Fruit fly (Drosophila melanogaster) ovary, adult (tissue): Measurements from ENCODE around the gene CG34256.

Experiments
- CG17801 ChIP-seq: fragments of 200-800 bp; optimal IDR thresholded peaks from 2 replicates; lab custom pipeline; 2019; ENCODE audit warnings: missing biosample characterization, mild to moderate bottlenecking, missing genetic modification characterization, moderate library complexity; ENCODE audit not compliant: partially characterized antibody

Gene CG34256

DNA sequence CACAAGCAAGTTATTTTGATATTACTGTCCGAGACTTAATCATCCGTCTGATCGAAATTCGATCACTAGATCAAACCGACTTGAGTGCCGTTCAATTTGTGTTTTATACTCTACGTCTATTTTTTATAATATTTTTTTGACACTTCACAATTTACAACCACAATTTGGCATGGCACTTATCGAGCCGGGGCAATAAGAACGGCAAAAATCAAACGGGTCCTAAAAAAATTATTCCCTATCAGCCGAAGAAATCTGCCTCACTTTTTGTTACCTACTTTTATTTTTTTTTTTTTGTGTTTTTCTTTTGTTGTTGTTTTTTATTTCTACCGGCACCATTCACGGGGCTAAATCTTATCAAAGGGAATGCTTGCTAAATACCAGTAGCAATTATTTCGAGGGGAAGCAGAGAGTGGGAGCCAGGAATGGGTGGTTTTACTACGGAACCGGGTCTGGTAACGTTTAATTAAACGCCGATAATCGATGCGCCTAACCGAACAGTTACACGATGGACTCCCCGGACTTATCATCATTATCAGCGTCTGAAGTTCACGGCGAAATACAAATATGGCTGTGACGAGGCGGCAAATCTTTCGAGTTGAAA is 25.9 kb upstream of the CG34256 start:
- TF ChIP-seq CG17801: no peak

DNA sequence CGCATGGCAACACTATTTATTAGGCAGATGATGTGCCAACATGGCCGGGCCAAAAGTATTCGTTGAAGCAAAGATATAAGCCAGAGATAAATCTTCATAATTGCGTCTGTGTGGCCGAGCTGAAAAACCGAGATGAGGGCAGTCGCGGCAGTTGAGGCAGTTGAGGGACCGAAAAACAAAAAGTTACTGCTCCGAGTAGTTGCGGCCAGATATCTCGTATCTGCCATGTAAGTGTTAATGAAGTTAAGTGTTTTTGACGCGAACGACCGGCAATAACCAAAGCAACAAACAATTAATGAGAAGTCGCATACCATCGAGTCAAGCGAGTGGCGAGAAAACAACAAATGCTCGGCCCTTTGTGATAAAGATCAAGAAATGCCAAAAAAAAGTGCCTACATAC is 25.2 kb upstream of the CG34256 start:
- TF ChIP-seq CG17801: no peak

DNA sequence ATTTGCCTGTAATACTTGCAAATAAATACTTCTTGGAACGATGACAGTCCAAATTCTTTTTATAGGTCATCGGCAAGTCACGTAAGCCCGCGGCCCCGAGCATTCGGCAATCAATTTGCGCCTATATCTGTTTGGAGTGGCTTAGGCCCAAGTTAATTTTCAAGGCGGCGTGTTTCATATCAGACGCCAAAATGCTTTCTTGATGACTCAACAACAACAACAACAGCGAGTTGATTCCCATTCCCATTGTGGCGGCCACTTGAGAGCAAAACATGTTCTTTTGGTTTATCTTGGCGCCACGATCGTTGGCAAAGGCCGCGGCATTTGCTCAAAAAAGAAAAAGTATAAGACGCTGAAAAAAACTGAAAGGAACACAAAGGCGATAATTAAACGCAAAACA is 24.5 kb upstream of the CG34256 start:
- TF ChIP-seq CG17801: no peak

DNA sequence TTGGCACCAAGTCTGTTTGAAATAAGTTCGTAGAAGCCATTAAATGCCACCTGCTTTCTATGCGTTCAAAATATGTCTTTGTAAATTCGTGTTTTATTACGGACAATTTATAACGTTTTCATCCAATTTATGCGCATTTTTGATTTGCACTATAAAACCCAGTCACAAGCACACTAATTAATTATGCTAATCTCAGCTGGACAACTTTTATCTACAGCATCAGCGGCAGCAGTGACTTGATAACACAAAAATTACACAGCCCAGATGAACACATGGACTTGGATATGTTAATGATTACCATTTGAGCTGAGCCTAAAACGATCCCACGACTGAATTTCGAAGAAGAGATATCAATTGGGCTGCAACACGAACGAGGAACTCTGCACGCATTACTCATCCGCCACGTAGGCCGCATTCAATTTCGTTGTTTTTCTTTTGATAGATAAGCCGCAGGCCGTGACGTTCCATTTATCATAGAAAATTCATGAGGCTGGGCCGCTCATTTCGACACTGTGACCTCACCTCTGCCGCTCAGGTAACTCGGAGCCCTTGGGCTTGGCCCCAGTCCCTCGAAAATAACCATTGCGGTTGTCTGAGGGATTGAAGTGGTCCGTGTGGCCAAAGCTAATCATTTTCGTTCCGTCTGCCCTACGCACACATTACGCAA is 23.6 kb upstream of the CG34256 start:
- TF ChIP-seq CG17801: no peak

DNA sequence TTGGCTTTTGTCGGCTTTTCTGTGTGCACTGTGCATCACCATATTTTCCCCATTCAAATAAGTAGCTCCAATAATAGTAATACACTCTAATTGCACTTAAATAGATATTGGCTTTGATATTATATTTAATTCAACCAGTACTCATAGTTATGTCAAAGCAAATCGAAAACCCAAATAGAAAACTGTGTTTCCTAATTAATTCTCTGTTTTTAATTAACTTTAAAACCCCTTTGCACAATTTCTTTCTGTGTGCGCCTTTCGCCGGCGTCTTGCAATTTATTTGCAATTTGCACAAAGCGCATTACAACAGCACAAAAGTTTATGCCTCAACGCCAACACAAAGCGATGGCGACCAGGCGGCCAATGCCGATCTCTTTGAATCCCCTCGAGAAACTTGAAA is 21.6 kb upstream of the CG34256 start:
- no peak for TF ChIP-seq CG17801

DNA sequence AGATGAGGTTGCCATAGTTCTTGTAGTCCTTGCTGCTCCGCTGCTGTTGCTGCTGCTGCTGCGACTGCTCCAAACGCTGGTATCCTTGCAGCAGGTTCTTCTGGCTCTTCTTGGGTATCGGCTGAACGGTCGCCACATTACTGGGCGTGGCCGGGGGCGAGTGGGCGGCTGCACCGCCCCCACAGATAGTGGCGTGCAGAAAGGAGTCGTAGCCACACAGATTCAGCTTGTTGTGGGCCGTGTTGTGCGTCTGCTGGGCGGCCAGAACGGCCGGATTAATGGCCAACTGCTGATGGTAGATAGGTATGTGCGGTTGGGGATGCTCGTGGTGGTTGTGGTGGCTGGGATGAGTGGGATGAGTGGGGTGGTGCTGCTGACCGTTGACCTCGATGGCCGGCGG is 15.8 kb upstream of the CG34256 start:
- no peak for TF ChIP-seq CG17801

DNA sequence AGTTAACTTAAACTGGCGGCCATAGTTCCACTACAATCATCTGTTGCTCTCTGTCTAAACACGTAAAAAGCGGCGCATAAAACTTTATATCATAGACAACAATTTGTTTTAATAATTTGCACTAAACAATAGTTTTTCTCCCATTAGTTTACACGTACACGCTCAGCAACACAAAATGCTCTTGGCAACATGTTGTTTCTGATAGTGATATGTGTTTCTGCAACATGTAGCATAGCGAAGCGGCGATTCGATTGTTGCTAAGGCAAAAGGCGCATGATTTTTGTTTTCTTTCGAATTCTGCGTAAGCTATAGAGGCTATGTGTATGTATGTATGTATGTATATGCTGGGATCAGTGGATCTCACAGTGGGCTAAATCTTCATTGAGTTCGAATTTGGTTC is 14.5 kb upstream of the CG34256 start:
- no peak for TF ChIP-seq CG17801

DNA sequence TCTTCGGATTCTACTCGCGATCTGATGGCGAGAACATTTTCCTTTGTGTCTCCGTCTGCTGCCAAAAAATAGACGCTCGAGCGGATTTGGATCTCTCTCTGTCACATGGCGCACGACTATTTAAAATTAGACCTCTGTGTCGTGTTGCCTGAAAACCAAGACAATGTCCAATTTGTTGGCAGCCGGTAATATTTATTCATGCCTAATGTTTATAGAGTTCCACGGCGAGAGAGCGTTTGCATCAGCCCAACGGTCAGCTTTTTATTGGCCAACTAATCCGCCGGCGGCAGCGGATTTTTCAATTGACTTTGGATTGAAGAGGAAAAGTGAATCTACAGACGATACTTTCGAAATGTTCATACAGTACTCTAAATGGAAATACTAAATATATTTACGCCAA is 13.6 kb upstream of the CG34256 start, which contains the start of gene SmydA-2:
Gene SmydA-2 (minus strand): TSS at position 33 of the 400 bp plus-strand sequence.
- no peak for TF ChIP-seq CG17801

DNA sequence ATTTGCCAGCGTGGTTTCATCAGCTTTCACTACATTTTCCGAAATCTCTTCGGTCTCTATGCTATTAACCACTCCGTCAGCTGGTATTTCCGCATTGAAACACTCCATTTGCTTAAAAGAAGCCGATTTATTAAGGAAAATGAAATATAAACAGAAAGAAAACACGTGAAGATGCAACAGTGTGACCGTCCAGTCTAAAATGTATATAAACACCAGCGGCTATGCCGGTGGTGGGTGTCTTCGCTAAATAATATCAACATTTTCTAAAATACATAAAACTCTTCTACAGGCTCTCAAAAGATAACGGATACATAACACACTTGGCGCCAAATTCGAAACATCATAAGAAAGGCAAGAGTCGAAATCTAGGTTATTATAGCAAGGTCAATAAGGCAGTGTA is 10.8 kb upstream of the CG34256 start, which contains the start of gene CG3808:
Gene CG3808 (minus strand): TSS at position 196 of the 400 bp plus-strand sequence.
- TF ChIP-seq CG17801: no peak

DNA sequence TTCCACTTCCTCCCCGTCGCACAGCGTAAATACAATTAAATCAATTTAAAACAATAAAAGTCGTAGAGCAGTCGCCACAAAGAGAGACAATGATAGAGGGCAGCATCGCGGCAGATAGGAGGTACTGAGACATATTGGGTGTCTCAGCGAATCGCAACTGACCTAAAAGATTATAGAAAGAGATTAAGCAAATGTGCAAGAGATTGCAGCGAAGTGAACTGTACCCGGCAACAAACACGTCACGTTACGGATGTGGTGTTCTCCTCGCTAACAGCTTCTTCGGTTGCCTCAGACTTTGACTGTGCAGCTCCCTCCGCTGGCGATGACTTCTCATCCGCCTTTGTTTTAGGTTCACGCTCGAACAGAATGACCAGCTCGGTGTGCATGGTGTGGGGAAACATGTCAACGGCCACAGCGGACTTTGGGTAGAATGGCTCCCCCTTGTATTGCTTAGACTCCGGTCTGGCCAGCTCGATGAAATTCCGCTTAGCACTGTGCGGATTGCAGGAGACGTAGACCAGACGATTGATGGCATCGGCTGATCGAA is 8.7 kb upstream of the CG34256 start:
- no peak for TF ChIP-seq CG17801

DNA sequence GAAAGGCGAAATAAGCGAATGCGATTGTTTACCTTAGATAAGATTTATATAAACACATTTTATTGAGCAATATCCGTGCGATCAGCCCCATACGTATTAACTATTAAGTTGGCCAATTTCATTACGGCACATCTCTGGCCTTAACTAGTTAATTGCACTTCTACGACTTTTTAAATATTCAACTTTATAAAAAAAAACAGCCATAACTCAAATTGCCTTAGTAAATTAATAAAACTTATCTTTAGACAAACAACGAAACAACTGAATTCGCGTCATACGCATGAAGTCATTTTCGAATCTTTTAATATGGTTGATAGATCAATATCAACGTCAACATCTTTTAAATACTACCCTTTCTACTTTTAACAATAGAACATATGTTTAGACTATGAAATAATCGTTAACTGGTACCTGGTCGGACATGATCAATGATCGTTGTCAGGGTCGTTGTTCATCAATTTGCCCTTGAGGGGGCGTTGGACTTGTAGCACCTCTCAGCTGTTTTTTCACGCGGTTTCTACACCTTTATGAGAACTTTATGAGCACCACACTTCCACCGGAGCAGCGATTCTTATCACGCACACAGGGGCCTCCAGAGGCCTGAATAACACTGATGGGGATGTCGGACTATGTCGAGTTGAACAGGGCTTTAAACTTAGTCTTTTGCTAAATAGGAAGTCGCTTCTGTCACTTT is 8.1 kb upstream of the CG34256 start, which contains the start of gene CG18135:
Gene CG18135 (minus strand): TSS at position 694 of the 694 bp plus-strand sequence.
- no peak for TF ChIP-seq CG17801

DNA sequence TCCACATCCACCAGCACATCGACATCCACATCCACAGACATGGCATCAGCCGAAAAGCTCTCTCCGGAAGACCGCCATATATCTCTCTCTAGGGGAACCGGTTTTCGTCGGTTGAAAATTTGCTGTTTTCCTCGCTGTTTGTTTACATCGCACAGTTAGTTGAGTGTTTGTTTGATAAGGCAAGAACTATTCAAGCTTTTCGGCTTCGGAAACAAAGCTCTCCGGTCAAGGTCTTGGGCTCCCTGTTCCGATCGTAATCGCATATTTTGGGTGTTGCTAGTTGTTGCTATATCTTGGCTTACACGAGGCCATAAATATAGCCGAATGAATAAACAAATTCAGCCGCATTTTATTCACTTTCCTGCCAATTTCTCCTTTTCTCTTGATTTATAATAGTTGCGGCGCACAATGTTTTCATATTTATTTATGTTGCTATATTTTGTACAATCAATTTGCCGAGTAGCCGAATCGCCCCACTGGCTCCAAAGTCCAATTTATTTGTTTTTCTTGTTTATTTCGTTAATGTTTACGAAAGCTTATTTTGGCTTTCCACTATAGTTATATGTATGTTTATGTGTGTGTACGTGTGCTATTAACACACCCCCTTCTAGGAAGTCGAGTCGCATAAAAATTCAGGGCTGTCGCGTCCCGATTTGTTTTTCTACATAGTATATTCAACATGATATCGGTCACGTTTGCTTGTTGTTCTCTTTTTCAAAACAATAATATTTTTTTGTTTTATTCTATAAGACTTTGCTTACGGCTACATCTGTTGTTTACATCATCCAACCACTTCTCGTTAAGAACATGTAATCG is 7.4 kb upstream of the CG34256 start:
- TF ChIP-seq CG17801: peak; percentile 95

DNA sequence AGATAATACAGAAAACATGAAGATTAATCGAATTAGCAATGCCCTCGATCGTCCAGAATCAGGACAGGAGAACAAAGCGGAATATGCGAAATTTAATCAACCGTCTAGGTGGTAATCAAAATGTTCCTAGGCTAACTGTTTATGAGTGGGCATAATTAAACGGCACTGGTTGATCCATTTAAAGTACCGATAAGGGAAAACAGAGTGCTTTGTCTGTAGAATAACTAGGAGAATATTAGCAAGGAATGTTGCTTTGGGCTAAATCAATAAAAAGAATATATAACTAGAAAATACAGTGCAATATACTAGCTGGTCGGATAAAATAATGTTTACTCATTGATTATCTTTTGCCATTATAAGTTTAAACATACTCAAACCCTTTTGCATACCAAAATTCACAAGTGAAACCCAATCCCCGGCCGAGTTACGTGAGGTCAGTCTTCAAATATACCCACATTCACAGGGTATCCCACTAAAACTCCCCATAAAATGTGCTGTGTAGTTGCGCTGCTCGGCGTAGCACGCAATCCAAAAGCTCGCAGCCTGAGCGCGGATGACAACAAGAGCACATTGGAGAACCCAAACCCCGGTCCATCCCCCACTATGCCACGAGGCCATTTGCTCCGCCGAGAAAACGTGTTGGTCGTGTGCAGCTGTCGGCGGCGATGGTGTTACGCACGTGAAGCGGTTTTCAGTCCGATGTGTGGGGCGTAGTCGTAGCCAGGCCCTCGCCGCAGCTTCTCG is 6.6 kb upstream of the CG34256 start:
- TF ChIP-seq CG17801: no peak

DNA sequence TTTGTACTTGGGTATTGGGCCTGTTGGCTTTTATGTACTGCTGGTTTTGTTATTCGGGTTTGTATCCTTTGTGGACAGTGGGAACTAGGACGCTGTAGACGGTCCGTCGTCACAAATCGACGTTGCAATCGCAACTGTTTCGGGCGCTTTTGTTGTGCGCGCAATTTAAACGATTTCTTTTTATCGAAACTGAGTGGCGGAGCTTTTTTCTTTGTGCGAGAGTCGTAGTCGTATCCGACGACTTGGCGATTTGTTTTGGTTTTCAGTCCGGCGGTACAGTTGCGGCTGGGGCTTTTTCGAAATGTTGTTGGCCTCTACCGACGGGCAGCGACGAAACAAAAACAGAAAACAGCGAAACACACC is 6.0 kb upstream of the CG34256 start:
- TF ChIP-seq CG17801: no peak

DNA sequence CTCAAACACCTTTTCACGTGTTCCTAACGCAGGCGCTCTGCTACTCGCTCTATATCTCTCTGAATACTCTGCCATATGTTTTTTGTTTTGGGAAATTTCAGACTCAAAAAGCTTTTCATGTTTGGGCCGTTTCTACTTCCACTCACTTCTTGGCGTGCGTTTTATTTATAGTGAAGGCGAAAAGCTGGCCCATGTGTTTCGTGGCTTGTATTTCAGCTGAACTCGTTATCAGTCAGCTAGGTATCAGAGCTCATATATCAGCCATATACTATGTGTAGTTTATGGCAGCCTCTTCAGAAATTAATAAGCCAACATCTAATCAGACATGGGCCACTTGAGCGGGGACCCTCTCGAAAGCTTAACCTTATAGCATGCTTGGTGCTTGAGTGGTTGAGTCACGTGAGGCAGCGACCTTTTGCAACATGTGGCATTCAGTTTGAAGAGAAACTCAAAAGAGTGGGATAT is 4.9 kb upstream of the CG34256 start:
- no peak for TF ChIP-seq CG17801
